Fruit fly (Drosophila melanogaster) whole organism, adult: ENCODE measurements around the gene Tbc1d15-17.

Experiments used
- CG11617 ChIP-seq: fragments of 200-800 bp; sonication (Bioruptor generic); optimal IDR thresholded peaks from 2 replicates; lab custom pipeline; 2017; ENCODE audit warnings: mild to moderate bottlenecking, missing biosample characterization, missing genetic modification reagents, missing genetic modification characterization
- CG14711 ChIP-seq: fragments of 200-800 bp; sonication (Bioruptor generic); optimal IDR thresholded peaks from 2 replicates; lab custom pipeline; 2018; ENCODE audit warnings: missing biosample characterization, mild to moderate bottlenecking, missing genetic modification characterization, moderate library complexity
- CG1620 ChIP-seq: fragments of 200-800 bp; sonication (Bioruptor generic); optimal IDR thresholded peaks from 2 replicates; lab custom pipeline; 2016; ENCODE audit warnings: missing biosample characterization, missing genetic modification characterization
- CG33017 ChIP-seq: fragments of 200-800 bp; sonication (Bioruptor generic); optimal IDR thresholded peaks from 2 replicates; lab custom pipeline; 2018; ENCODE audit warnings: missing biosample characterization, mild to moderate bottlenecking, missing genetic modification characterization, moderate library complexity
- CG5204 ChIP-seq: fragments of 200-800 bp; sonication (Bioruptor generic); optimal IDR thresholded peaks from 2 replicates; lab custom pipeline; 2016; ENCODE audit warnings: missing biosample characterization, missing genetic modification characterization
- CG7045 ChIP-seq: fragments of 200-800 bp; sonication (Bioruptor generic); optimal IDR thresholded peaks from 2 replicates; lab custom pipeline; 2017; ENCODE audit warnings: missing biosample characterization, mild to moderate bottlenecking, missing genetic modification characterization
- CG7101 ChIP-seq: fragments of 200-800 bp; sonication (Bioruptor generic); optimal IDR thresholded peaks from 2 replicates; lab custom pipeline; 2018; ENCODE audit warnings: missing biosample characterization, mild to moderate bottlenecking, missing genetic modification characterization, moderate library complexity
- Clk ChIP-seq: fragments of 200-800 bp; sonication (Bioruptor generic); optimal IDR thresholded peaks from 2 replicates; lab custom pipeline; 2017; ENCODE audit warnings: missing biosample characterization, missing genetic modification characterization
- Mnt ChIP-seq: fragments of 200-800 bp; sonication (Bioruptor generic); optimal IDR thresholded peaks from 2 replicates; lab custom pipeline; 2016; ENCODE audit warnings: missing biosample characterization, mild to moderate bottlenecking, missing genetic modification characterization
- bab1 ChIP-seq: fragments of 200-800 bp; sonication (Bioruptor generic); optimal IDR thresholded peaks from 3 replicates; lab custom pipeline; 2019; ENCODE audit warnings: missing biosample characterization, mild to moderate bottlenecking, missing genetic modification characterization, moderate library complexity
- kay ChIP-seq: fragments of 200-800 bp; sonication (Bioruptor generic); peaks from one replicate; lab custom pipeline; 2016; ENCODE audit warnings: missing biosample characterization, missing genetic modification characterization, borderline replicate concordance
- ovo ChIP-seq: fragments of 200-800 bp; sonication (Bioruptor generic); optimal IDR thresholded peaks from 2 replicates; lab custom pipeline; 2016; ENCODE audit warnings: missing biosample characterization, missing genetic modification characterization
- pad ChIP-seq: fragments of 200-800 bp; sonication (Bioruptor generic); optimal IDR thresholded peaks from 3 replicates; lab custom pipeline; 2017; ENCODE audit warnings: missing biosample characterization, missing genetic modification characterization, mild to moderate bottlenecking, moderate library complexity, missing genetic modification reagents
- toe ChIP-seq: fragments of 200-800 bp; sonication (Bioruptor generic); optimal IDR thresholded peaks from 2 replicates; lab custom pipeline; 2016; ENCODE audit warnings: missing biosample characterization, missing genetic modification characterization

- TF ChIP-seq CG33017 (tag; lab: Kevin White, UChicago) (no peak), bab1 (GFP tag; lab: Kevin White, UChicago) (no peak), CG7045 (no peak), CG11617 (GFP tag; lab: Kevin White, UChicago) (no peak), kay (no peak), CG7101 (no peak), CG5204 (GFP tag; lab: Kevin White, UChicago) (no peak), CG1620 (no peak), CG14711 (tag; lab: Kevin White, UChicago) (no peak), Mnt (no peak), toe (GFP tag; lab: Kevin White, UChicago) (no peak), ovo (GFP tag; lab: Kevin White, UChicago) (no peak), Clk (GFP tag; lab: Kevin White, UChicago) (no peak), pad (GFP tag; lab: Kevin White, UChicago) (no peak)
Observed at dm6 chr2L:219441-220033, 12.6 kb downstream of the Tbc1d15-17 start.
